Fruit fly (Drosophila melanogaster) whole organism, embryonic: ENCODE results near the gene CG4537.
A peak's percentile ranks its signal among the peaks of the same experiment; 100 is the strongest.

Experiments
- ATbp ChIP-seq: fragments of 200-800 bp; sonication (Bioruptor generic); optimal IDR thresholded peaks from 2 replicates; lab custom pipeline; 2017; ENCODE audit warnings: missing biosample characterization, mild to moderate bottlenecking, missing genetic modification characterization, missing genetic modification reagents
- CG1024 ChIP-seq: fragments of 200-800 bp; sonication (Bioruptor generic); IDR thresholded peaks from 2 replicates; pipeline ENCODE4 v1.3.6; 2022; ENCODE audit warnings: missing biosample characterization, missing genetic modification characterization
- CG10321 ChIP-seq: fragments of 200-800 bp; sonication (Bioruptor generic); IDR thresholded peaks from 2 replicates; pipeline ENCODE4 v1.3.6; 2022; ENCODE audit warnings: missing biosample characterization, missing genetic modification characterization
- CG12219 ChIP-seq: fragments of 200-800 bp; sonication (Bioruptor generic); optimal IDR thresholded peaks from 3 replicates; lab custom pipeline; 2018; ENCODE audit warnings: missing biosample characterization, mild to moderate bottlenecking, missing genetic modification characterization
- CG12391 ChIP-seq: fragments of 200-800 bp; sonication (Bioruptor generic); optimal IDR thresholded peaks from 3 replicates; lab custom pipeline; 2018; ENCODE audit warnings: missing biosample characterization, mild to moderate bottlenecking, missing genetic modification characterization, moderate library complexity
- CG12942 ChIP-seq: fragments of 200-800 bp; sonication (Bioruptor generic); optimal IDR thresholded peaks from 3 replicates; lab custom pipeline; 2016; ENCODE audit warnings: missing biosample characterization, missing genetic modification characterization
- CG13287 ChIP-seq: fragments of 200-800 bp; sonication (Bioruptor generic); IDR thresholded peaks from 2 replicates; pipeline ENCODE4 v1.3.6; 2022; ENCODE audit warnings: missing biosample characterization, missing genetic modification characterization; ENCODE audit not compliant: partially characterized antibody
- CG14667 ChIP-seq: fragments of 200-800 bp; sonication (Bioruptor generic); IDR thresholded peaks from 2 replicates; pipeline ENCODE4 v1.3.6; 2022; ENCODE audit warnings: missing biosample characterization, missing genetic modification characterization
- CG15011 ChIP-seq: fragments of 200-800 bp; sonication (Bioruptor generic); optimal IDR thresholded peaks from 3 replicates; lab custom pipeline; 2018; ENCODE audit warnings: missing biosample characterization, mild to moderate bottlenecking, missing genetic modification characterization
- CG16779 ChIP-seq: fragments of 200-800 bp; sonication (Bioruptor generic); IDR thresholded peaks from 2 replicates; pipeline ENCODE4 v1.3.6; 2022; ENCODE audit warnings: missing biosample characterization, missing genetic modification characterization
- CG17361 ChIP-seq: fragments of 200-800 bp; sonication (Bioruptor generic); IDR thresholded peaks from 3 replicates; pipeline ENCODE4 v1.3.6; 2022; ENCODE audit warnings: missing biosample characterization, missing genetic modification characterization
- CG17912 ChIP-seq: fragments of 200-800 bp; sonication (Bioruptor generic); optimal IDR thresholded peaks from 2 replicates; lab custom pipeline; 2018; ENCODE audit warnings: missing biosample characterization, mild to moderate bottlenecking, missing genetic modification characterization
- CG34422 ChIP-seq: fragments of 200-800 bp; sonication (Bioruptor generic); IDR thresholded peaks from 3 replicates; pipeline ENCODE4 v1.3.6; 2022; ENCODE audit warnings: missing biosample characterization, missing genetic modification characterization
- CG6175 ChIP-seq: fragments of 200-800 bp; sonication (Bioruptor generic); IDR thresholded peaks from 3 replicates; pipeline ENCODE4 v1.3.6; 2022; ENCODE audit warnings: missing biosample characterization, missing genetic modification characterization
- CG7745 ChIP-seq: fragments of 200-800 bp; sonication (Bioruptor generic); optimal IDR thresholded peaks from 2 replicates; lab custom pipeline; 2018; ENCODE audit warnings: missing biosample characterization, mild to moderate bottlenecking, missing genetic modification characterization, moderate library complexity
- Camta ChIP-seq: fragments of 200-800 bp; sonication (Bioruptor generic); optimal IDR thresholded peaks from 2 replicates; lab custom pipeline; 2016; ENCODE audit warnings: missing biosample characterization, missing genetic modification characterization
- Ets97D ChIP-seq: fragments of 200-800 bp; sonication (Bioruptor generic); optimal IDR thresholded peaks from 3 replicates; lab custom pipeline; 2016; ENCODE audit warnings: missing biosample characterization, missing genetic modification characterization
- HHEX ChIP-seq: fragments of 200-800 bp; sonication (Bioruptor generic); optimal IDR thresholded peaks from 3 replicates; lab custom pipeline; 2017; ENCODE audit warnings: missing biosample characterization, mild to moderate bottlenecking, missing genetic modification characterization, missing genetic modification reagents
- HmgD ChIP-seq: fragments of 200-800 bp; sonication (Bioruptor generic); optimal IDR thresholded peaks from 3 replicates; lab custom pipeline; 2016; ENCODE audit warnings: missing biosample characterization, missing genetic modification characterization
- Hr78 ChIP-seq, 2 experiments: fragments of 200-800 bp in 1 of 2; fragments of >200 bp in 1 of 2; sonication (Bioruptor generic) in 1 of 2; optimal IDR thresholded peaks; 2 replicates each; lab custom pipeline; 2017 to 2019; ENCODE audit warnings: missing biosample characterization in 2 of 2, missing genetic modification characterization in 2 of 2, mild to moderate bottlenecking in 1 of 2, moderate library complexity in 1 of 2
- Med ChIP-seq: fragments of 200-800 bp; sonication (Bioruptor generic); peaks from one replicate; lab custom pipeline; 2016; ENCODE audit warnings: missing biosample characterization, missing genetic modification characterization, mild to moderate bottlenecking, inconsistent platforms, moderate library complexity
- Meics ChIP-seq: fragments of 200-800 bp; sonication (Bioruptor generic); optimal IDR thresholded peaks from 2 replicates; lab custom pipeline; 2017; ENCODE audit warnings: missing biosample characterization, mild to moderate bottlenecking, missing genetic modification characterization
- NFAT ChIP-seq: fragments of 200-800 bp; sonication (Bioruptor generic); IDR thresholded peaks from 2 replicates; pipeline ENCODE4 v1.3.6; 2022; ENCODE audit warnings: missing biosample characterization, missing genetic modification characterization
- NK7.1 ChIP-seq: fragments of 200-800 bp; sonication (Bioruptor generic); optimal IDR thresholded peaks from 3 replicates; lab custom pipeline; 2016; ENCODE audit warnings: missing biosample characterization, missing genetic modification characterization
- Neu2 ChIP-seq: fragments of 200-800 bp; sonication (Bioruptor generic); optimal IDR thresholded peaks from 3 replicates; lab custom pipeline; 2016; ENCODE audit warnings: missing biosample characterization, missing genetic modification characterization, borderline replicate concordance
- Oaz ChIP-seq: fragments of 200-800 bp; sonication (Bioruptor generic); IDR thresholded peaks from 2 replicates; pipeline ENCODE4 v1.3.6; 2022; ENCODE audit warnings: missing biosample characterization, missing genetic modification characterization
- Opbp ChIP-seq: fragments of 200-800 bp; sonication (Bioruptor generic); IDR thresholded peaks from 3 replicates; pipeline ENCODE4 v1.3.6; 2022; ENCODE audit warnings: missing biosample characterization, missing genetic modification characterization; ENCODE audit not compliant: partially characterized antibody
- Rfx ChIP-seq: fragments of 200-800 bp; sonication (Bioruptor generic); IDR thresholded peaks from 2 replicates; pipeline ENCODE4 v1.3.6; 2022; ENCODE audit warnings: missing biosample characterization, missing genetic modification characterization
- Tbp ChIP-seq: fragments of >200 bp; optimal IDR thresholded peaks from 2 replicates; lab custom pipeline; 2018; ENCODE audit warnings: missing biosample characterization, missing genetic modification characterization
- Xbp1 ChIP-seq: fragments of 200-800 bp; sonication (Bioruptor generic); optimal IDR thresholded peaks from 3 replicates; lab custom pipeline; 2016; ENCODE audit warnings: missing biosample characterization, mild to moderate bottlenecking, missing genetic modification characterization
- Xrp1 ChIP-seq: fragments of 200-800 bp; sonication (Bioruptor generic); IDR thresholded peaks from 2 replicates; pipeline ENCODE4 v1.3.6; 2022; ENCODE audit warnings: missing biosample characterization, missing genetic modification characterization
- al ChIP-seq: fragments of 200-800 bp; sonication (Bioruptor generic); IDR thresholded peaks from 2 replicates; pipeline ENCODE4 v1.3.6; 2022; ENCODE audit warnings: missing biosample characterization, missing genetic modification characterization
- ase ChIP-seq: fragments of 200-800 bp; sonication (Bioruptor generic); IDR thresholded peaks from 3 replicates; pipeline ENCODE4 v1.3.6; 2022; ENCODE audit warnings: missing biosample characterization, missing genetic modification characterization
- cas ChIP-seq: fragments of 200-800 bp; sonication (Bioruptor generic); IDR thresholded peaks from 2 replicates; pipeline ENCODE4 v1.3.6; 2022; ENCODE audit warnings: missing biosample characterization, missing genetic modification characterization
- chif ChIP-seq, 2 experiments: fragments of 200-800 bp; sonication (Bioruptor generic); optimal IDR thresholded peaks; 3 replicates each; lab custom pipeline; 2016; ENCODE audit warnings: missing biosample characterization in 2 of 2, missing genetic modification characterization in 2 of 2
- cwo ChIP-seq: fragments of 200-800 bp; sonication (Bioruptor generic); optimal IDR thresholded peaks from 3 replicates; lab custom pipeline; 2017; ENCODE audit warnings: missing biosample characterization, missing genetic modification characterization, mild to moderate bottlenecking, moderate library complexity, missing genetic modification reagents
- dm ChIP-seq: fragments of 200-800 bp; sonication (Bioruptor generic); optimal IDR thresholded peaks from 3 replicates; lab custom pipeline; 2016; ENCODE audit warnings: missing biosample characterization, missing genetic modification characterization
- ems ChIP-seq: fragments of 200-800 bp; sonication (Bioruptor generic); optimal IDR thresholded peaks from 3 replicates; lab custom pipeline; 2016; ENCODE audit warnings: missing biosample characterization, missing genetic modification characterization
- fru ChIP-seq: fragments of >200 bp; optimal IDR thresholded peaks from 2 replicates; lab custom pipeline; 2017
- gfzf ChIP-seq: fragments of 200-800 bp; sonication (Bioruptor generic); optimal IDR thresholded peaks from 2 replicates; lab custom pipeline; 2016; ENCODE audit warnings: missing biosample characterization, mild to moderate bottlenecking, missing genetic modification characterization, moderate library complexity
- grn ChIP-seq: fragments of 200-800 bp; sonication (Bioruptor generic); optimal IDR thresholded peaks from 3 replicates; lab custom pipeline; 2017; ENCODE audit warnings: missing biosample characterization, missing genetic modification characterization
- inv ChIP-seq: fragments of 200-800 bp; sonication (Bioruptor generic); IDR thresholded peaks from 2 replicates; pipeline ENCODE4 v1.3.6; 2022; ENCODE audit warnings: missing biosample characterization, missing genetic modification characterization; ENCODE audit not compliant: partially characterized antibody
- mld ChIP-seq: fragments of 200-800 bp; sonication (Bioruptor generic); IDR thresholded peaks from 3 replicates; pipeline ENCODE4 v1.3.6; 2022; ENCODE audit warnings: missing biosample characterization, missing genetic modification characterization; ENCODE audit not compliant: partially characterized antibody
- nom ChIP-seq: fragments of 200-800 bp; sonication (Bioruptor generic); optimal IDR thresholded peaks from 2 replicates; lab custom pipeline; 2017; ENCODE audit warnings: missing biosample characterization, missing genetic modification characterization, mild to moderate bottlenecking, moderate library complexity, missing genetic modification reagents
- pita ChIP-seq: fragments of 200-800 bp; sonication (Bioruptor generic); optimal IDR thresholded peaks from 2 replicates; lab custom pipeline; 2017; ENCODE audit warnings: missing biosample characterization, mild to moderate bottlenecking, missing genetic modification characterization
- pzg ChIP-seq: fragments of 200-800 bp; sonication (Bioruptor generic); optimal IDR thresholded peaks from 3 replicates; lab custom pipeline; 2018; ENCODE audit warnings: missing biosample characterization, mild to moderate bottlenecking, missing genetic modification characterization, moderate library complexity
- ranshi ChIP-seq: fragments of 200-800 bp; sonication (Bioruptor generic); IDR thresholded peaks from 2 replicates; pipeline ENCODE4 v1.3.6; 2022; ENCODE audit warnings: missing biosample characterization, missing genetic modification characterization
- ro ChIP-seq: fragments of 200-800 bp; sonication (Bioruptor generic); IDR thresholded peaks from 2 replicates; pipeline ENCODE4 v1.3.6; 2022; ENCODE audit warnings: missing biosample characterization, missing genetic modification characterization

The CG4537 gene

DNA sequence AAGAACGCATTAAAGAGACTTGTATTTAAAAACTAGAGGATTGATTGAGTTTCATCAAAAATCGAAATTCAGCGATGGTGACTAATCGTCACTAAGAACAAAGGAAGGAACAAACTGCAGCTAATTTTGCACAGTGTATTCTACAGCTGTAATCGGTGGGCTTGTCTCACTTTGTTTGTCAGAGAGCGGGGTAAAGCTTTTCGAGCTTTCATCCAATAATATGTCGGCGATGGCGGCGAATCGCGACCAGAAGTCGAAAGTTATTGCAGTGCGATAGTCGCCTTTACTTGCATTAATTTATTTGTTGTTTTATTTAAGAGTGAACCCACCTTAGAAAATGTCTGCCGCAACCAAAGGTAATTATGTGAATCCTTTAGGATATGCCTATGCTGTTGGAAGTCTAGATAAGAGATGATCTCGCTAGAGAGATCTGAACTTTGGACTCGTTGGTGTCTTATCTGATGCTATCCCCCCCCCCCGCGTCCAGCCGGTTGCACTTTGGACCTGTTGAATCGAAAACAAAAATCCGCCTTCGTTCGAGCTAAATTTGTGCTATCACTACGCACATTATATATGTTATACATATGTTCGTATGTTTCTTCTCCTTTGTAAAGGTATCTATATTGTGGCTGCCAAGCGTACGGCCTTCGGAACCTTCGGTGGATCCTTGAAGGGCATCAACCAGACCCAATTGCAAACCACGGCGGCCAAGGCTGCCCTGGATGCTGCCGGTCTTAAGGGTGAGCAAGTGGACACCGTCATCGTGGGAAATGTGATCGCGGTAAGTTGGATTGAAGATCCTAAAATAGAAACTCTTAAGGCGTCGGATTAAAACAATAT is 24.5 kb downstream of the CG4537 start, which contains the start of gene yip2 (continued):
- TF ChIP-seq HHEX (GFP tag; lab: Kevin White, UChicago) (peak; percentile 43), Ets97D (GFP tag; lab: Kevin White, UChicago) (peak; percentile 15), CG1024 (GFP tag; lab: Robert Waterston, UW) (0 out of 2 replicates have a peak, but pooled peaks have one; percentile 23), cwo (GFP tag; lab: Kevin White, UChicago) (peak; percentile 35), CG10321 (GFP tag; lab: Robert Waterston, UW) (peak; percentile 42; the same call in 1 of the 2 replicates), ase (GFP tag; lab: Robert Waterston, UW) (peak; percentile 49; the same call in 1 of the 3 replicates), CG14667 (GFP tag; lab: Robert Waterston, UW) (no peak), Xrp1 (GFP tag; lab: Robert Waterston, UW) (peak; percentile 53; the same call in 1 of the 2 replicates), pita (GFP tag; lab: Kevin White, UChicago) (no peak), pzg (GFP tag; lab: Kevin White, UChicago) (peak; percentile 11), CG15011 (GFP tag; lab: Kevin White, UChicago) (no peak), Xbp1 (GFP tag; lab: Kevin White, UChicago) (peak; percentile 76), CG34422 (GFP tag; lab: Robert Waterston, UW) (peak; percentile 55; the same call in 1 of the 3 replicates), mld (GFP tag; lab: Robert Waterston, UW) (0 out of 3 replicates have a peak, but pooled peaks have one; percentile 33), fru (lab: Kevin White, UChicago) (no peak), Rfx (GFP tag; lab: Robert Waterston, UW) (peak; percentile 81), Hr78 (GFP tag; optimal IDR thresholded peaks at IDR 0.05; lab: Kevin White, UChicago) (peak in 1 of 2 experiments; percentile 33), CG17361 (GFP tag; lab: Robert Waterston, UW) (peak; percentile 34; the same call in 2 of the 3 replicates), Oaz (GFP tag; lab: Robert Waterston, UW) (0 out of 2 replicates have a peak, but pooled peaks have one; percentile 12), Med (GFP tag; lab: Kevin White, UChicago) (peak; percentile 94), CG6175 (no peak), NFAT (peak; percentile 60; the same call in 1 of the 2 replicates), CG12391 (peak; percentile 75), gfzf (no peak), cas (GFP tag; lab: Robert Waterston, UW) (0 out of 2 replicates have a peak, but pooled peaks have one; percentile 10), Opbp (GFP tag; lab: Robert Waterston, UW) (no peak), nom (GFP tag; lab: Kevin White, UChicago) (peak; percentile 100), ATbp (GFP tag; lab: Kevin White, UChicago) (peak; percentile 44), al (GFP tag; lab: Robert Waterston, UW) (no peak; the same call in 1 of the 2 replicates), CG7745 (no peak), Camta (GFP tag; lab: Kevin White, UChicago) (no peak), CG12942 (GFP tag; lab: Kevin White, UChicago) (peak; percentile 34), Meics (peak; percentile 70), Tbp (no peak), CG17912 (no peak), ems (GFP tag; lab: Kevin White, UChicago) (peak; percentile 17), CG13287 (GFP tag; lab: Robert Waterston, UW) (peak; percentile 66), HmgD (GFP tag; lab: Kevin White, UChicago) (no peak), chif (GFP tag; optimal IDR thresholded peaks at IDR 0.05; lab: Kevin White, UChicago) (peak in 1 of 2 experiments; percentile 28), dm (no peak), grn (GFP tag; lab: Kevin White, UChicago) (peak; percentile 78), inv (GFP tag; lab: Robert Waterston, UW) (no peak), ro (GFP tag; lab: Robert Waterston, UW) (no peak), ranshi (GFP tag; lab: Robert Waterston, UW) (peak; percentile 56; the same call in 1 of the 2 replicates), CG12219 (GFP tag; lab: Kevin White, UChicago) (peak; percentile 57), NK7.1 (no peak), Neu2 (GFP tag; lab: Kevin White, UChicago) (no peak), CG16779 (GFP tag; lab: Robert Waterston, UW) (0 out of 2 replicates have a peak, but pooled peaks have one; percentile 12)
